Worm (Caenorhabditis elegans) whole organism, midembryonic: Measurements from ENCODE around the gene smex-2.

ENCODE experiments used
- T22C8.4 ChIP-seq: fragments of 200-800 bp; sonication (Bioruptor generic); IDR thresholded peaks from 2 replicates; pipeline ENCODE4 v1.3.6; 2022; ENCODE audit warnings: missing genetic modification characterization, missing compliant biosample characterization
- cog-1 ChIP-seq: sonication (generic microtip); optimal IDR thresholded peaks from 2 replicates; lab custom pipeline; 2016; ENCODE audit warnings: missing genetic modification characterization, missing compliant biosample characterization
- flt-1 ChIP-seq: fragments of 200-800 bp; sonication (Bioruptor generic); IDR thresholded peaks from 2 replicates; pipeline ENCODE4 v1.3.6; 2022; ENCODE audit warnings: missing genetic modification characterization, missing compliant biosample characterization
- klf-2 ChIP-seq: fragments of 200-800 bp; sonication (Bioruptor generic); conservative IDR thresholded peaks from 2 replicates; pipeline ENCODE4 v1.3.6; 2022; ENCODE audit warnings: missing genetic modification reagents, missing genetic modification characterization, missing compliant biosample characterization
- ref-1 ChIP-seq: fragments of 200-800 bp; sonication (Bioruptor generic); conservative IDR thresholded peaks from 2 replicates; pipeline ENCODE4 v1.3.6; 2022; ENCODE audit warnings: missing genetic modification reagents, missing genetic modification characterization, missing compliant biosample characterization
- ztf-23 ChIP-seq: fragments of 200-800 bp; sonication (Bioruptor generic); IDR thresholded peaks from 2 replicates; pipeline ENCODE4 v1.3.6; 2022; ENCODE audit warnings: missing genetic modification reagents, missing genetic modification characterization, missing compliant biosample characterization
- ztf-29 ChIP-seq: fragments of 200-800 bp; sonication (Bioruptor generic); IDR thresholded peaks from 2 replicates; pipeline ENCODE4 v1.3.6; 2022; ENCODE audit warnings: missing genetic modification reagents, missing genetic modification characterization, missing compliant biosample characterization

ce11 chrX:1998825-1999224, 40.4 kb downstream of the smex-2 start:
- TF ChIP-seq ztf-23 (GFP tag; lab: Robert Waterston, UW): no peak
- no peak for TF ChIP-seq ztf-29 (GFP tag; lab: Robert Waterston, UW)
- no peak for TF ChIP-seq ref-1
- no peak for TF ChIP-seq cog-1
- TF ChIP-seq T22C8.4 (GFP tag; lab: Robert Waterston, UW): no peak
- TF ChIP-seq flt-1 (GFP tag; lab: Robert Waterston, UW): no peak
- no peak for TF ChIP-seq klf-2 (GFP tag; lab: Robert Waterston, UW)
